Worm (Caenorhabditis elegans): ENCODE measurements around the gene sws-1.
A peak's percentile ranks its signal among the peaks of the same experiment; 100 is the strongest.

The sws-1 gene

DNA sequence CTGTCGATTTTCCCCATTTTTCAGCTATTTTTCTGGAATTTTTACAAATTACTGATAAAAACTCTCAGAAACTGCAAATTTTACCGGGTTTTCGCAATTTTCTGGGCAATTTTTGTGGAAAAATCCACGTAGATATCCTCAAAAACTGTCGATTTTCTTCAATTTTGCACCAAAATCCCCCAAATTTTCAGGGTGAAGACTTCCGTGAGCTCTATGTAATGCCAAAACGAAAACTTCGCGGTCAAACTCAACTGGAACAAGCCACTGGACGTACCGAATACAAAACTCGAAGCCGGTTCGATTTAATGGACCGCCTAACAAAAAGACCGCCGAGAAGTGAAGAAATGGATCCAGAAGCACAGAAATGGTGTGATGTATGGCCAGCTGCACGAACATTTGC, 457 bp upstream of the sws-1 start:
- TF ChIP-seq lsy-2 (tag; optimal IDR thresholded peaks at IDR 0.05): no peak
- no peak for TF ChIP-seq mep-1 (tag; optimal IDR thresholded peaks at IDR 0.05)

DNA sequence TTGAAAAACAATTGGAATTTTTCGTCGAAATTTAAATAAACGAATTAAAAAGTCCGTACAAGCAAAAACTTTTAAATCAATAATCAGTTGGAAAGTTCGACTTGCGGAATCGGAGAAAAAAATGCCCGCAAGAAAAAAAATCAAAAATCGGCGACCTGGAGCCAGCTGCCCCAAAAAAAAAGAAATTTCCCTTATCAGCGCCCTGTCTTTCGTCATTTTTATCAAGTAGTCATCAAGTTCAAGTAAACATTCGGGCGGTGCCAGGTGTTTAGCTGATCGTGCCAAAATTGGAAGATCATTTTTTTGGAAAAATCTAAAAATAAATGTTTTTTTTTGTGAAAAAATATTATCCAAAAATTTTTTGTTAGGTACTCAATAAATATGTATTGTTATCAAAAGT, 3.0 kb downstream of the sws-1 start:
- TF ChIP-seq mls-2 (tag; optimal IDR thresholded peaks at IDR 0.05) (no peak), pha-4 (tag; optimal IDR thresholded peaks at IDR 0.05) (no peak), unc-39 (tag; optimal IDR thresholded peaks at IDR 0.05) (no peak), ceh-39 (tag; optimal IDR thresholded peaks at IDR 0.05) (no peak), lin-32 (GFP tag; optimal IDR thresholded peaks at IDR 0.05) (no peak), mep-1 (tag; optimal IDR thresholded peaks at IDR 0.05) (no peak), bed-3 (GFP tag; optimal IDR thresholded peaks at IDR 0.05) (no peak)

DNA sequence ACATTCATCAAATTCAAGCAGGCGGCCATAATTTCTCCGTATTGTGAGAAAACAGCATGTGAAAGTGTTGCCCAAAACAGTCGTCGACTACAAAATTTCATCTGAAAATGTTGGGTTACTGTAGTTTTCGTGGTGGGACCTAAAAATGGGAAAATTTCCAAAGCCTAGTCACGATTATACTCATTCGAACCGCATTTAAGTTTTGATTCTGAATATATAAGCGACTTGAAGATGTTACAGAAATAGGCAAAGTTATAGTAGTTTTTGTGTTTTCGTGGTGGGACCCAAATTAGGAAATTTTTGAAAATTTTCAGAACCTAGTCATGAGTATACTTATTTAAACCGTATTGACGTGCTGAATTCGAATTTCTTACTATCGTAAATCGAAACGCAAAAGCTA, 3.4 kb downstream of the sws-1 start, which contains the start of gene Y39B6A.41:
Y39B6A.41 (minus strand) TSS at position 101 of the 400 bp plus-strand sequence.
- TF ChIP-seq sem-2 (GFP tag; optimal IDR thresholded peaks at IDR 0.05) (no peak), zip-8 (tag; optimal IDR thresholded peaks at IDR 0.05) (no peak), ceh-83 (GFP tag; optimal IDR thresholded peaks at IDR 0.05) (no peak), nhr-28 (tag; optimal IDR thresholded peaks at IDR 0.05) (no peak)

DNA sequence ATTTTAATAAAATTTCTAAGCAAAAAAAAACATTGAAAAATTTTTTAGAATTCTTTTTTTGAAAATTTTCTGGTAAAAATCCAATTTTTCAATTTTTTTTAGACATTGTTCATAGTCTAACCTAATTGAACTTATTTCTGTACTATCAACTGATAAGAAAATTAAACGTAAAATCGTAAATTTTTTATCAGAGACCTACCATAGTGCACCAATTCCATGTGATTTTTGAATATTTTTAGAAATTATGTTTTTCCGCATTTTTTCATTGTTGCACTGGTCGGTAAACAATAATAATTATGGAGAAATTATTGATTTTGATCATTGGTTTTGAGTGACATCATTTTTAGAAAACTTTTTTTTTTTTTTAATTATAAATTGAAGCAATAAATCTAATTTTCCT, 4.7 kb downstream of the sws-1 start:
- TF ChIP-seq sem-2 (GFP tag; optimal IDR thresholded peaks at IDR 0.05) (no peak), lin-32 (GFP tag; optimal IDR thresholded peaks at IDR 0.05) (no peak), bed-3 (GFP tag; optimal IDR thresholded peaks at IDR 0.05) (no peak), ceh-43 (GFP tag; optimal IDR thresholded peaks at IDR 0.05) (no peak), M03D4.4 (tag; optimal IDR thresholded peaks at IDR 0.05) (no peak), ztf-11 (tag; optimal IDR thresholded peaks at IDR 0.05) (no peak), hlh-1 (tag; optimal IDR thresholded peaks at IDR 0.05) (no peak), nhr-2 (tag; optimal IDR thresholded peaks at IDR 0.05) (no peak), blmp-1 (tag; optimal IDR thresholded peaks at IDR 0.05) (no peak), unc-39 (tag; optimal IDR thresholded peaks at IDR 0.05) (no peak), snpc-4 (tag; optimal IDR thresholded peaks at IDR 0.05) (no peak), ham-2 (GFP tag; optimal IDR thresholded peaks at IDR 0.05) (no peak)

DNA sequence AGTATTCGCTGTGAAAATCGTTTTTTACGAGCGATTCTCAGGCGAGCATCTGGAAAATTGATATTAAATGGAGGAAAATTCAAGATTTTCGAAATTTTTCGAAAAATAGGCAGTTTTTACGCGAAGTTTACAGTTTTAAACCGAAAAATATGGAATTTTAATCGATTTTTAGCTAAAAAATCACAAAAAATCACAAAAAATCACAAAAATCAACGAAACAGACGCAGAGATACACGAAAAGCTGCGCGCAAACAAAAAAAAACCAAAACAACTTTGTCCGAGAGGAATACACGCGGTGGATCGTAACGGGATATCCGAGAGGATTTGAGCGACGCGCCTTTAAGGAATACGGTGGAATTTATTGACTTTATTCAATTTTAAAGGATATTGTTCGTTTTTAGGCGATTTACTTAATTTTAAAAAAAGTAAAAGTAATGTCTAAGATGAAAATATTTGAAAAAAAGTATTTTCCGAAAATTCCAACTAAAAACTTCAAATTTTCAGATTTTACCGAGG, 11.6 kb downstream of the sws-1 start, which contains the start of gene Y39B6A.42:
Y39B6A.42 (minus strand) TSS at position 51 of the 516 bp plus-strand sequence.
- TF ChIP-seq ztf-11 (tag; optimal IDR thresholded peaks at IDR 0.05) (no peak), ceh-39 (tag; optimal IDR thresholded peaks at IDR 0.05) (no peak), unc-120 (tag; optimal IDR thresholded peaks at IDR 0.05; ENCODE audit: poor library complexity, severe bottlenecking) (no peak), blmp-1 (tag; optimal IDR thresholded peaks at IDR 0.05) (no peak), nhr-237 (tag; optimal IDR thresholded peaks at IDR 0.05) (no peak), ham-2 (GFP tag; optimal IDR thresholded peaks at IDR 0.05) (no peak), sptf-1 (tag; optimal IDR thresholded peaks at IDR 0.05) (no peak), elt-1 (tag; optimal IDR thresholded peaks at IDR 0.05; ENCODE audit: borderline replicate concordance, insufficient read depth) (no peak), unc-62 (GFP tag; optimal IDR thresholded peaks at IDR 0.05) (no peak), nhr-28 (tag; optimal IDR thresholded peaks at IDR 0.05) (no peak), nhr-76 (tag; optimal IDR thresholded peaks at IDR 0.05) (no peak), flh-1 (GFP tag; optimal IDR thresholded peaks at IDR 0.05) (no peak), M03D4.4 (tag; optimal IDR thresholded peaks at IDR 0.05) (no peak), zip-8 (tag; optimal IDR thresholded peaks at IDR 0.05) (no peak)

DNA sequence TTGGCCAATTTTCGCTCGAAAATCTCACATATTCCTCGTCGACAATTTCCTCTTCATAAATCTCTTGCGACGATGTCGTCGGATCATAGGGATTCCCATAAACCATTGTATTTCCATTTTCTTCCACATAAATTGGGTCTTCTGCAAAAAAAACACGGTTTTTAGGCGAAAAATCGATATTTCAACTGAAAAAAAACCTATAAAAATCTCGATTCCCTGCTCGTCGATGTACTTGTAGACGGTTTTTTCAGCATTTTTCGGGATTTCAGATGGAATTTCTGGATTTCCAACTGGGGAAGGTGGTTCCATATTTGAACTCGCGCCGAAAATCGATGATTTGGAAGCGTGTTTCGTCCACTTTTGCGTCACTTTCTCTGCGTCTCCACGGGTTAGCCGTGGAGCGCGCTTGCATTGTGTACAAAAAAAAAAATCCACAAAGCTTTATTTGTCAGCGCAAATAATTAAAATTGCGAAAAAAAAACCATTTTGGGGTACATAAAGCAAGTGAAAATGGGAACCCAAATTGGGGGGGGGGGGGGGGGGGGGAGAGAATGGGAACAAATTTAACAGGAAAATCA, 13.7 kb downstream of the sws-1 start, which contains the start of gene Y39B6A.43:
Y39B6A.43 (minus strand) TSS at position 351 of the 578 bp plus-strand sequence.
- TF ChIP-seq nhr-76 (tag; optimal IDR thresholded peaks at IDR 0.05): no peak
- TF ChIP-seq mep-1 (tag; optimal IDR thresholded peaks at IDR 0.05): peak; percentile 99
- TF ChIP-seq nhr-28 (tag; optimal IDR thresholded peaks at IDR 0.05): no peak
- TF ChIP-seq sptf-1 (tag; optimal IDR thresholded peaks at IDR 0.05): peak; percentile 85
- TF ChIP-seq cnd-1 (tag; optimal IDR thresholded peaks at IDR 0.05): peak; percentile 43
- peak; percentile 45 for TF ChIP-seq tbx-8 (GFP tag; optimal IDR thresholded peaks at IDR 0.05)
- no peak for TF ChIP-seq ham-2 (GFP tag; optimal IDR thresholded peaks at IDR 0.05)
- no peak for TF ChIP-seq snpc-4 (tag; optimal IDR thresholded peaks at IDR 0.05)
- no peak for TF ChIP-seq ceh-83 (GFP tag; optimal IDR thresholded peaks at IDR 0.05)
- peak; percentile 90 for TF ChIP-seq lsy-2 (tag; optimal IDR thresholded peaks at IDR 0.05)
- no peak for TF ChIP-seq mab-5 (tag; optimal IDR thresholded peaks at IDR 0.05)
- peak; percentile 63 for TF ChIP-seq mls-2 (tag; optimal IDR thresholded peaks at IDR 0.05)
- peak; percentile 33 for TF ChIP-seq nhr-2 (tag; optimal IDR thresholded peaks at IDR 0.05)
- no peak for TF ChIP-seq hlh-1 (tag; optimal IDR thresholded peaks at IDR 0.05)
- no peak for TF ChIP-seq lin-32 (GFP tag; optimal IDR thresholded peaks at IDR 0.05)
- peak; percentile 92 for TF ChIP-seq ceh-39 (tag; optimal IDR thresholded peaks at IDR 0.05)
- peak; percentile 58 for TF ChIP-seq unc-39 (tag; optimal IDR thresholded peaks at IDR 0.05)
- peak; percentile 57 for TF ChIP-seq unc-62 (GFP tag; optimal IDR thresholded peaks at IDR 0.05)
- TF ChIP-seq pha-4 (tag; optimal IDR thresholded peaks at IDR 0.05): peak; percentile 99
- no peak for TF ChIP-seq flh-1 (GFP tag; optimal IDR thresholded peaks at IDR 0.05)
- peak; percentile 92 for TF ChIP-seq drap-1 (GFP tag; optimal IDR thresholded peaks at IDR 0.05)
- TF ChIP-seq lin-13 (tag; optimal IDR thresholded peaks at IDR 0.05): peak; percentile 98
- TF ChIP-seq M03D4.4 (tag; optimal IDR thresholded peaks at IDR 0.05): peak; percentile 53
- TF ChIP-seq ztf-11 (tag; optimal IDR thresholded peaks at IDR 0.05): peak; percentile 66
- TF ChIP-seq blmp-1 (tag; optimal IDR thresholded peaks at IDR 0.05): no peak
- TF ChIP-seq sem-2 (GFP tag; optimal IDR thresholded peaks at IDR 0.05): no peak
- no peak for TF ChIP-seq bed-3 (GFP tag; optimal IDR thresholded peaks at IDR 0.05)
- TF ChIP-seq zip-8 (tag; optimal IDR thresholded peaks at IDR 0.05): no peak
- TF ChIP-seq nhr-12 (tag; optimal IDR thresholded peaks at IDR 0.05): no peak
- peak; percentile 77 for TF ChIP-seq ces-1 (GFP tag; optimal IDR thresholded peaks at IDR 0.05)
- TF ChIP-seq unc-120 (tag; optimal IDR thresholded peaks at IDR 0.05; ENCODE audit: poor library complexity, severe bottlenecking): peak; percentile 71
- peak; percentile 42 for TF ChIP-seq elt-3 (tag; optimal IDR thresholded peaks at IDR 0.05)
